Worm (Caenorhabditis elegans) whole organism, late embryonic: ENCODE data around the gene szy-20.

Experiments
- C08G9.2 ChIP-seq: sonication (generic microtip); optimal IDR thresholded peaks from 2 replicates; lab custom pipeline; 2016; ENCODE audit warnings: mild to moderate bottlenecking, missing genetic modification characterization, moderate library complexity, missing compliant biosample characterization
- C38D4.7 ChIP-seq: fragments of 200-800 bp; sonication (Bioruptor generic); optimal IDR thresholded peaks from 2 replicates; lab custom pipeline; 2018; ENCODE audit warnings: mild to moderate bottlenecking, missing genetic modification characterization, moderate library complexity, missing compliant biosample characterization
- K09A11.1 ChIP-seq: sonication (generic microtip); optimal IDR thresholded peaks from 2 replicates; lab custom pipeline; 2017; ENCODE audit warnings: antibody characterized with exemption, mild to moderate bottlenecking, missing genetic modification characterization, missing compliant biosample characterization; ENCODE audit not compliant: insufficient read depth
- ahr-1 ChIP-seq: sonication (generic microtip); optimal IDR thresholded peaks from 2 replicates; lab custom pipeline; 2016; ENCODE audit warnings: missing genetic modification characterization, missing compliant biosample characterization
- ceh-14 ChIP-seq: sonication (generic microtip); optimal IDR thresholded peaks from 2 replicates; lab custom pipeline; 2016; ENCODE audit warnings: missing genotype, missing genetic modification characterization, missing compliant biosample characterization
- ceh-19 ChIP-seq: fragments of 200-800 bp; sonication (Bioruptor generic); optimal IDR thresholded peaks from 2 replicates; lab custom pipeline; 2018; ENCODE audit warnings: mild to moderate bottlenecking, missing genetic modification characterization, missing compliant biosample characterization
- ceh-2 ChIP-seq: sonication (generic microtip); optimal IDR thresholded peaks from 2 replicates; lab custom pipeline; 2016; ENCODE audit warnings: missing genotype, missing genetic modification characterization, missing compliant biosample characterization
- ceh-24 ChIP-seq: sonication (generic microtip); optimal IDR thresholded peaks from 2 replicates; lab custom pipeline; 2016; ENCODE audit warnings: mild to moderate bottlenecking, missing genetic modification characterization, missing compliant biosample characterization
- ceh-31 ChIP-seq: sonication (generic microtip); optimal IDR thresholded peaks from 2 replicates; lab custom pipeline; 2016; ENCODE audit warnings: missing genetic modification characterization, missing compliant biosample characterization
- ceh-34 ChIP-seq: sonication (generic microtip); optimal IDR thresholded peaks from 2 replicates; lab custom pipeline; 2016; ENCODE audit warnings: mild to moderate bottlenecking, missing genetic modification characterization, missing compliant biosample characterization
- ceh-48 ChIP-seq: sonication (generic microtip); optimal IDR thresholded peaks from 2 replicates; lab custom pipeline; 2016; ENCODE audit warnings: missing genetic modification characterization, inconsistent platforms, missing compliant biosample characterization
- ceh-6 ChIP-seq: fragments of 200-800 bp; sonication (Bioruptor generic); optimal IDR thresholded peaks from 2 replicates; lab custom pipeline; 2018; ENCODE audit warnings: mild to moderate bottlenecking, missing genetic modification characterization, missing compliant biosample characterization
- che-1 ChIP-seq: sonication (generic microtip); optimal IDR thresholded peaks from 2 replicates; lab custom pipeline; 2016; ENCODE audit warnings: mild to moderate bottlenecking, missing genetic modification characterization, missing compliant biosample characterization
- dve-1 ChIP-seq: sonication (generic microtip); optimal IDR thresholded peaks from 2 replicates; lab custom pipeline; 2017; ENCODE audit warnings: antibody characterized with exemption, mild to moderate bottlenecking, missing genetic modification characterization, missing compliant biosample characterization
- elt-4 ChIP-seq: sonication (generic microtip); optimal IDR thresholded peaks from 2 replicates; lab custom pipeline; 2016; ENCODE audit warnings: missing genetic modification characterization, missing compliant biosample characterization
- ets-4 ChIP-seq: sonication (generic microtip); optimal IDR thresholded peaks from 2 replicates; lab custom pipeline; 2016; ENCODE audit warnings: missing genetic modification characterization, missing compliant biosample characterization
- eyg-1 ChIP-seq: sonication (generic microtip); optimal IDR thresholded peaks from 2 replicates; lab custom pipeline; 2016; ENCODE audit warnings: missing genotype, missing genetic modification characterization, missing compliant biosample characterization
- fkh-6 ChIP-seq: sonication (generic microtip); optimal IDR thresholded peaks from 2 replicates; lab custom pipeline; 2016; ENCODE audit warnings: missing genetic modification characterization, missing compliant biosample characterization
- hlh-13 ChIP-seq: fragments of 200-800 bp; sonication (Bioruptor generic); optimal IDR thresholded peaks from 2 replicates; lab custom pipeline; 2018; ENCODE audit warnings: mild to moderate bottlenecking, missing genetic modification characterization, missing compliant biosample characterization
- hlh-8 ChIP-seq: sonication (generic microtip); optimal IDR thresholded peaks from 2 replicates; lab custom pipeline; 2016; ENCODE audit warnings: missing genotype, missing genetic modification characterization, missing compliant biosample characterization
- lin-11 ChIP-seq: fragments of 200-800 bp; sonication (Bioruptor generic); optimal IDR thresholded peaks from 2 replicates; lab custom pipeline; 2018; ENCODE audit warnings: mild to moderate bottlenecking, missing genetic modification characterization, missing compliant biosample characterization
- nfya-1 ChIP-seq: sonication (generic microtip); optimal IDR thresholded peaks from 2 replicates; lab custom pipeline; 2017; ENCODE audit warnings: missing genetic modification characterization, mild to moderate bottlenecking, missing compliant biosample characterization, antibody characterized with exemption, moderate library complexity
- nhr-232 ChIP-seq: sonication (generic microtip); optimal IDR thresholded peaks from 2 replicates; lab custom pipeline; 2016; ENCODE audit warnings: missing genetic modification characterization, missing compliant biosample characterization
- npax-4 ChIP-seq: sonication (generic microtip); optimal IDR thresholded peaks from 2 replicates; lab custom pipeline; 2016; ENCODE audit warnings: missing genetic modification characterization, missing compliant biosample characterization
- odd-2 ChIP-seq: sonication (generic microtip); optimal IDR thresholded peaks from 2 replicates; lab custom pipeline; 2017; ENCODE audit warnings: antibody characterized with exemption, mild to moderate bottlenecking, missing genetic modification characterization, missing compliant biosample characterization
- pat-9 ChIP-seq: fragments of 200-800 bp; sonication (Bioruptor generic); optimal IDR thresholded peaks from 2 replicates; lab custom pipeline; 2018; ENCODE audit warnings: mild to moderate bottlenecking, missing genetic modification characterization, moderate library complexity, missing compliant biosample characterization
- pax-1 ChIP-seq: fragments of 150-350 bp; optimal IDR thresholded peaks from 2 replicates; lab custom pipeline; 2014; ENCODE audit warnings: missing biosample characterization, missing genetic modification characterization
- pqm-1 ChIP-seq: sonication (generic microtip); optimal IDR thresholded peaks from 2 replicates; lab custom pipeline; 2016; ENCODE audit warnings: missing genetic modification characterization, missing compliant biosample characterization
- ref-2 ChIP-seq: sonication (generic microtip); optimal IDR thresholded peaks from 2 replicates; lab custom pipeline; 2016; ENCODE audit warnings: missing genetic modification characterization, missing compliant biosample characterization
- rnt-1 ChIP-seq: sonication (generic microtip); optimal IDR thresholded peaks from 2 replicates; lab custom pipeline; 2016; ENCODE audit warnings: missing genetic modification characterization, missing compliant biosample characterization
- sdc-2 ChIP-seq: sonication (generic microtip); optimal IDR thresholded peaks from 2 replicates; lab custom pipeline; 2016; ENCODE audit warnings: missing genotype, missing genetic modification characterization, missing compliant biosample characterization
- sox-4 ChIP-seq: sonication (generic microtip); optimal IDR thresholded peaks from 2 replicates; lab custom pipeline; 2017; ENCODE audit warnings: mild to moderate bottlenecking, missing genetic modification characterization, inconsistent platforms, missing compliant biosample characterization
- tbx-7 ChIP-seq: sonication (generic microtip); optimal IDR thresholded peaks from 2 replicates; lab custom pipeline; 2016; ENCODE audit warnings: missing genotype, missing genetic modification characterization, missing compliant biosample characterization
- ttx-3 ChIP-seq: sonication (generic microtip); optimal IDR thresholded peaks from 2 replicates; lab custom pipeline; 2016; ENCODE audit warnings: missing genetic modification reagents, missing genetic modification characterization, missing compliant biosample characterization
- unc-42 ChIP-seq: sonication (generic microtip); optimal IDR thresholded peaks from 2 replicates; lab custom pipeline; 2016; ENCODE audit warnings: missing genotype, missing genetic modification characterization, missing compliant biosample characterization
- unc-55 ChIP-seq: sonication (generic microtip); optimal IDR thresholded peaks from 2 replicates; lab custom pipeline; 2017; ENCODE audit warnings: missing biosample characterization, missing genetic modification reagents, missing genetic modification characterization
- zip-5 ChIP-seq: sonication (generic microtip); optimal IDR thresholded peaks from 2 replicates; lab custom pipeline; 2016; ENCODE audit warnings: missing genetic modification characterization, missing compliant biosample characterization
- ztf-16 ChIP-seq: sonication (generic microtip); optimal IDR thresholded peaks from 2 replicates; lab custom pipeline; 2017; ENCODE audit warnings: missing genetic modification characterization, missing compliant biosample characterization

Gene szy-20

DNA sequence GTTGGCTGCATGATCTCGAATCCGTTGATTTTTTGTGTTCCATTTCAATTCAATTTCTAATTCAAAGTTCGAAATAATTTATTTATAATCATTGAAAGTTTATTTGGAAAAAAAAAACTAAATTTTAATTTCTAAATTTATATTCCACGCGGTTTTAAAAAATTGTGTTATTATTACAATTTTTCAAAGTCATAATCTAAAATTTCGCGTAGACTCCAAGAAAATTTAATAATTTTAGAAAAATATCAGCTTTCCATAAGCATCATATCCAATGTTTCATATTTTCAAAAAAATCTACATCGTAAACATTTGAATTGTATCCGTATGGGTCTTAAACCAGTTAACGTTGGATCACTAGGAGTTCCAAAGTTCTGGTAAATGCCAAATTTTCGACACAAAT is 31.2 kb upstream of the szy-20 start, which contains the start of gene F44G4.5:
F44G4.5 (minus strand) TSS at position 101 of the 400 bp plus-strand sequence.
- no peak for TF ChIP-seq zip-5
- no peak for TF ChIP-seq odd-2 (tag; lab: Kevin White, UChicago)
- TF ChIP-seq ceh-6 (GFP tag; lab: Kevin White, UChicago) = no peak
- TF ChIP-seq ttx-3 (tag; lab: Kevin White, UChicago) = no peak
- no peak for TF ChIP-seq che-1 (tag; lab: Kevin White, UChicago)
- TF ChIP-seq ets-4 (tag; lab: Kevin White, UChicago) = no peak
- TF ChIP-seq ceh-14 (tag; lab: Kevin White, UChicago) = no peak
- TF ChIP-seq K09A11.1 (tag; lab: Kevin White, UChicago) = no peak
- no peak for TF ChIP-seq npax-4
- no peak for TF ChIP-seq ceh-31 (tag; lab: Kevin White, UChicago)
- no peak for TF ChIP-seq pqm-1 (tag; lab: Kevin White, UChicago)
- TF ChIP-seq ceh-24 (tag; lab: Kevin White, UChicago) = no peak
- TF ChIP-seq elt-4 (tag; lab: Kevin White, UChicago) = no peak

DNA sequence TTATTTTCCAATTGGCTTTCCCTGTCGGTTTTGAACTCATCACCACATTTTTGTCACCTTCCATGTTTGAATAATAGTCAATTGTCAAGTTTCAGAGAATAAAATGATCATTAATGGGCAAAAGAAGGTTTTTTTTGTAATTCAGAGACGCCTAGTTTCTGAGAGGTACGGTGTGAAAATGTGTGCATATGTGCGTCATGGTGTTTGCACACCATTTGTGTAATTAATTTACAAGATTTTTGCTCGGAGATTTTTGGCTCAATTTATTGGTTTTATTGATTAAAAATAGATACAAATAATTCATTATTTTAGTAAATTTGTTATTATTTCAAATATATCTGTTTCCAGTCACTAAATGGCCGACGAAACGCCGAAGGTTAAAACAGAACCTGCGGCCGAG is 28.3 kb upstream of the szy-20 start, which contains the start of the genes F44G4.3 and tdp-1:
F44G4.3 (minus strand) TSS at position 184 of the 400 bp plus-strand sequence.
tdp-1 (plus strand) TSS at position 347 of the 400 bp plus-strand sequence.
- TF ChIP-seq sdc-2 (tag; lab: Kevin White, UChicago) (no peak), ceh-14 (tag; lab: Kevin White, UChicago) (peak; percentile 52), unc-55 (GFP tag; lab: Kevin White, UChicago) (no peak), ceh-34 (no peak), ets-4 (tag; lab: Kevin White, UChicago) (no peak), ceh-19 (GFP tag; lab: Kevin White, UChicago) (no peak), ahr-1 (tag; lab: Kevin White, UChicago) (no peak), rnt-1 (tag; lab: Kevin White, UChicago) (no peak), C08G9.2 (tag; lab: Kevin White, UChicago) (no peak), unc-42 (tag; lab: Kevin White, UChicago) (peak; percentile 91), nhr-232 (tag; lab: Kevin White, UChicago) (no peak), nfya-1 (tag; lab: Kevin White, UChicago) (peak; percentile 30), C38D4.7 (GFP tag; lab: Kevin White, UChicago) (no peak), ceh-48 (peak; percentile 21)
- TF ChIP-seq, all 69 proteins: peak for 4

DNA sequence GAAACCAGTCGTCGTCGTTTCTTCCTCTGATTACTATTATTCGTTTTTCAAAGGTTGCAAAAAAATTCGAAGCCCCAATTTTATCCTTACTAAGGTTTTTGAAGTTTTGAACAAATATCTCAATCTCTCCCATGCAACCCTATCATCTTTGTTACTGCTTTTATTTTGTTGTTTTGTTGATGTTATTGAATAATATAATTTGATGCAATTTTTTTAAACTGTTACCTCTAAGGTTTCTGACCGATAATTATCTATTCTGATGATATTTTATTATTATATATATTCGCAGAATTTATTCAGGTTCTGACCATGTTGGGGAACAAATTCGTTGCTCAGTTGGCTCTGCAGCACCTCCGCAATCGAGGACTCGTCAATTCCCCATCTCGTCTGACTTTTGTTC is 26.9 kb upstream of the szy-20 start, which contains the start of gene ndub-2:
ndub-2 (plus strand) TSS at position 301 of the 400 bp plus-strand sequence.
- TF ChIP-seq fkh-6 (no peak), ceh-2 (no peak), ztf-16 (tag; lab: Kevin White, UChicago) (no peak), ceh-31 (tag; lab: Kevin White, UChicago) (no peak), dve-1 (no peak), rnt-1 (tag; lab: Kevin White, UChicago) (no peak), pax-1 (tag; lab: Kevin White, UChicago) (no peak), tbx-7 (tag; lab: Kevin White, UChicago) (no peak), nfya-1 (tag; lab: Kevin White, UChicago) (no peak), lin-11 (tag; lab: Kevin White, UChicago) (no peak), eyg-1 (tag; lab: Kevin White, UChicago) (no peak), ref-2 (tag; lab: Kevin White, UChicago) (no peak), hlh-13 (GFP tag; lab: Kevin White, UChicago) (no peak), pat-9 (tag; lab: Kevin White, UChicago) (no peak), elt-4 (tag; lab: Kevin White, UChicago) (no peak), sox-4 (tag; lab: Kevin White, UChicago) (no peak), hlh-8 (no peak)
